Fruit fly (Drosophila melanogaster) whole organism, embryonic: Measurements from ENCODE around the gene CG17111.

Experiments
- Blimp-1 ChIP-seq: fragments of 200-800 bp; sonication (Bioruptor generic); optimal IDR thresholded peaks from 3 replicates; lab custom pipeline; 2018; ENCODE audit warnings: missing biosample characterization, missing genetic modification characterization, mild to moderate bottlenecking, moderate library complexity, missing genetic modification reagents
- CG10366 ChIP-seq: fragments of 200-800 bp; sonication (Bioruptor generic); IDR thresholded peaks from 2 replicates; pipeline ENCODE4 v1.3.6; 2022; ENCODE audit warnings: missing biosample characterization, missing genetic modification characterization
- CG10462 ChIP-seq: fragments of 200-800 bp; sonication (Bioruptor generic); optimal IDR thresholded peaks from 2 replicates; lab custom pipeline; 2016; ENCODE audit warnings: missing biosample characterization, missing genetic modification characterization
- CG11456 ChIP-seq: fragments of 200-800 bp; sonication (Bioruptor generic); IDR thresholded peaks from 3 replicates; pipeline ENCODE4 v1.3.6; 2022; ENCODE audit warnings: missing biosample characterization, missing genetic modification characterization
- CG11504 ChIP-seq: fragments of 200-800 bp; sonication (Bioruptor generic); optimal IDR thresholded peaks from 3 replicates; lab custom pipeline; 2019; ENCODE audit warnings: missing biosample characterization, mild to moderate bottlenecking, missing genetic modification characterization, moderate library complexity
- CG12659 ChIP-seq: fragments of 200-800 bp; sonication (Bioruptor generic); optimal IDR thresholded peaks from 3 replicates; lab custom pipeline; 2017; ENCODE audit warnings: mild to moderate bottlenecking, missing biosample characterization, missing genetic modification reagents, missing genetic modification characterization
- CG13894 ChIP-seq: fragments of 200-800 bp; sonication (Bioruptor generic); optimal IDR thresholded peaks from 3 replicates; lab custom pipeline; 2018; ENCODE audit warnings: missing biosample characterization, mild to moderate bottlenecking, missing genetic modification characterization, moderate library complexity
- CG14965 ChIP-seq: fragments of 200-800 bp; sonication (Bioruptor generic); optimal IDR thresholded peaks from 2 replicates; lab custom pipeline; 2016; ENCODE audit warnings: missing biosample characterization, missing genetic modification characterization, borderline replicate concordance
- CG15601 ChIP-seq: fragments of 200-800 bp; sonication (Bioruptor generic); optimal IDR thresholded peaks from 3 replicates; lab custom pipeline; 2019; ENCODE audit warnings: missing biosample characterization, mild to moderate bottlenecking, missing genetic modification characterization, moderate library complexity
- CG1602 ChIP-seq: fragments of 200-800 bp; sonication (Bioruptor generic); optimal IDR thresholded peaks from 3 replicates; lab custom pipeline; 2016; ENCODE audit warnings: missing biosample characterization, missing genetic modification characterization
- CG17359 ChIP-seq: fragments of 200-800 bp; sonication (Bioruptor generic); optimal IDR thresholded peaks from 3 replicates; lab custom pipeline; 2018; ENCODE audit warnings: missing biosample characterization, mild to moderate bottlenecking, missing genetic modification characterization, moderate library complexity
- CG18262 ChIP-seq: fragments of 200-800 bp; optimal IDR thresholded peaks from 3 replicates; lab custom pipeline; 2019; ENCODE audit warnings: missing biosample characterization, mild to moderate bottlenecking, missing genetic modification characterization, moderate library complexity
- CG18764 ChIP-seq: fragments of 200-800 bp; sonication (Bioruptor generic); optimal IDR thresholded peaks from 3 replicates; lab custom pipeline; 2016; ENCODE audit warnings: missing biosample characterization, missing genetic modification characterization
- CG2678 ChIP-seq: fragments of 200-800 bp; sonication (Bioruptor generic); optimal IDR thresholded peaks from 3 replicates; lab custom pipeline; 2019; ENCODE audit warnings: missing biosample characterization, mild to moderate bottlenecking, missing genetic modification characterization, moderate library complexity
- CG30403 ChIP-seq: fragments of 200-800 bp; sonication (Bioruptor generic); optimal IDR thresholded peaks from 3 replicates; lab custom pipeline; 2016; ENCODE audit warnings: missing biosample characterization, missing genetic modification characterization
- CG30431 ChIP-seq: fragments of 200-800 bp; sonication (Bioruptor generic); optimal IDR thresholded peaks from 2 replicates; lab custom pipeline; 2017; ENCODE audit warnings: missing biosample characterization, missing genetic modification characterization
- CG32532 ChIP-seq: fragments of 200-800 bp; sonication (Bioruptor generic); IDR thresholded peaks from 2 replicates; pipeline ENCODE4 v1.3.6; 2022; ENCODE audit warnings: missing biosample characterization, missing genetic modification characterization
- CG6272 ChIP-seq: fragments of 200-800 bp; sonication (Bioruptor generic); IDR thresholded peaks from 2 replicates; pipeline ENCODE4 v1.3.6; 2022; ENCODE audit warnings: missing biosample characterization, missing genetic modification characterization
- CG6765 ChIP-seq: fragments of 200-800 bp; sonication (Bioruptor generic); optimal IDR thresholded peaks from 3 replicates; lab custom pipeline; 2017; ENCODE audit warnings: missing biosample characterization, mild to moderate bottlenecking, missing genetic modification characterization
- CG7556 ChIP-seq: fragments of 200-800 bp; sonication (Bioruptor generic); optimal IDR thresholded peaks from 2 replicates; lab custom pipeline; 2017; ENCODE audit warnings: missing biosample characterization, mild to moderate bottlenecking, missing genetic modification characterization
- CG7786 ChIP-seq: fragments of 200-800 bp; sonication (Bioruptor generic); optimal IDR thresholded peaks from 2 replicates; lab custom pipeline; 2016; ENCODE audit warnings: missing biosample characterization, missing genetic modification characterization
- CG7987 ChIP-seq: fragments of 200-800 bp; sonication (Bioruptor generic); optimal IDR thresholded peaks from 2 replicates; lab custom pipeline; 2018; ENCODE audit warnings: missing biosample characterization, mild to moderate bottlenecking, missing genetic modification characterization, moderate library complexity
- CG8388 ChIP-seq: fragments of 200-800 bp; sonication (Bioruptor generic); optimal IDR thresholded peaks from 2 replicates; lab custom pipeline; 2019; ENCODE audit warnings: missing biosample characterization, mild to moderate bottlenecking, missing genetic modification characterization, moderate library complexity
- CG8478 ChIP-seq: fragments of >200 bp; optimal IDR thresholded peaks from 2 replicates; lab custom pipeline; 2018
- Dbx ChIP-seq: fragments of 200-800 bp; sonication (Bioruptor generic); IDR thresholded peaks from 3 replicates; pipeline ENCODE4 v1.3.6; 2022; ENCODE audit warnings: missing biosample characterization, missing genetic modification characterization
- Dll ChIP-seq: fragments of 200-800 bp; sonication (Bioruptor generic); IDR thresholded peaks from 4 replicates; pipeline ENCODE4 v1.3.6; 2022; ENCODE audit warnings: missing biosample characterization, missing genetic modification characterization; ENCODE audit not compliant: partially characterized antibody
- Hmr ChIP-seq: fragments of 200-800 bp; sonication (Bioruptor generic); optimal IDR thresholded peaks from 3 replicates; lab custom pipeline; 2017; ENCODE audit warnings: mild to moderate bottlenecking, missing biosample characterization, missing genetic modification reagents, missing genetic modification characterization
- Hr78 ChIP-seq, 2 experiments: fragments of 200-800 bp in 1 of 2; fragments of >200 bp in 1 of 2; sonication (Bioruptor generic) in 1 of 2; optimal IDR thresholded peaks; 2 replicates each; lab custom pipeline; 2017 to 2019; ENCODE audit warnings: missing biosample characterization in 2 of 2, missing genetic modification characterization in 2 of 2, mild to moderate bottlenecking in 1 of 2, moderate library complexity in 1 of 2
- Mad ChIP-seq: fragments of 200-800 bp; sonication (Bioruptor generic); optimal IDR thresholded peaks from 2 replicates; lab custom pipeline; 2016; ENCODE audit warnings: missing biosample characterization, missing genetic modification characterization
- Med ChIP-seq: fragments of 200-800 bp; sonication (Bioruptor generic); peaks from one replicate; lab custom pipeline; 2016; ENCODE audit warnings: missing biosample characterization, missing genetic modification characterization, mild to moderate bottlenecking, inconsistent platforms, moderate library complexity
- Nf-YA ChIP-seq: fragments of 200-800 bp; sonication (Bioruptor generic); IDR thresholded peaks from 2 replicates; pipeline ENCODE4 v1.3.6; 2022; ENCODE audit warnings: missing biosample characterization, missing genetic modification characterization
- Opbp ChIP-seq: fragments of 200-800 bp; sonication (Bioruptor generic); IDR thresholded peaks from 3 replicates; pipeline ENCODE4 v1.3.6; 2022; ENCODE audit warnings: missing biosample characterization, missing genetic modification characterization; ENCODE audit not compliant: partially characterized antibody
- br ChIP-seq: fragments of >200 bp; optimal IDR thresholded peaks from 2 replicates; lab custom pipeline; 2017
- dmrt99B ChIP-seq: fragments of 200-800 bp; sonication (Bioruptor generic); optimal IDR thresholded peaks from 2 replicates; lab custom pipeline; 2018; ENCODE audit warnings: missing biosample characterization, mild to moderate bottlenecking, missing genetic modification characterization, moderate library complexity
- exex ChIP-seq: fragments of 200-800 bp; sonication (Bioruptor generic); optimal IDR thresholded peaks from 4 replicates; lab custom pipeline; 2018; ENCODE audit warnings: missing biosample characterization, mild to moderate bottlenecking, missing genetic modification characterization, moderate library complexity
- eyg ChIP-seq: fragments of 200-800 bp; sonication (Bioruptor generic); optimal IDR thresholded peaks from 3 replicates; lab custom pipeline; 2016; ENCODE audit warnings: missing biosample characterization, missing genetic modification characterization
- fd64A ChIP-seq: fragments of 200-800 bp; sonication (Bioruptor generic); optimal IDR thresholded peaks from 3 replicates; lab custom pipeline; 2018; ENCODE audit warnings: missing biosample characterization, mild to moderate bottlenecking, missing genetic modification characterization
- gce ChIP-seq: fragments of 200-800 bp; sonication (Bioruptor generic); IDR thresholded peaks from 3 replicates; pipeline ENCODE4 v1.3.6; 2022; ENCODE audit warnings: missing biosample characterization, missing genetic modification characterization
- hth ChIP-seq: fragments of >200 bp; optimal IDR thresholded peaks from 2 replicates; lab custom pipeline; 2017; ENCODE audit warnings: inconsistent platforms
- luna ChIP-seq: fragments of 200-800 bp; sonication (Bioruptor generic); optimal IDR thresholded peaks from 2 replicates; lab custom pipeline; 2016; ENCODE audit warnings: missing biosample characterization, missing genetic modification characterization
- nau ChIP-seq: fragments of 200-800 bp; sonication (Bioruptor generic); optimal IDR thresholded peaks from 3 replicates; lab custom pipeline; 2017; ENCODE audit warnings: missing biosample characterization, mild to moderate bottlenecking, missing genetic modification characterization, missing genetic modification reagents
- nerfin-1 ChIP-seq: fragments of 200-800 bp; sonication (Bioruptor generic); optimal IDR thresholded peaks from 3 replicates; lab custom pipeline; 2019; ENCODE audit warnings: missing biosample characterization, mild to moderate bottlenecking, missing genetic modification characterization, moderate library complexity
- org-1 ChIP-seq: fragments of 200-800 bp; sonication (Bioruptor generic); optimal IDR thresholded peaks from 2 replicates; lab custom pipeline; 2017; ENCODE audit warnings: missing biosample characterization, missing genetic modification characterization
- pita ChIP-seq: fragments of 200-800 bp; sonication (Bioruptor generic); optimal IDR thresholded peaks from 2 replicates; lab custom pipeline; 2017; ENCODE audit warnings: missing biosample characterization, mild to moderate bottlenecking, missing genetic modification characterization
- repo ChIP-seq: fragments of 200-800 bp; sonication (Bioruptor generic); optimal IDR thresholded peaks from 2 replicates; lab custom pipeline; 2016; ENCODE audit warnings: missing biosample characterization, missing genetic modification characterization
- rib ChIP-seq: fragments of 200-800 bp; sonication (Bioruptor generic); IDR thresholded peaks from 2 replicates; pipeline ENCODE4 v1.3.6; 2022; ENCODE audit warnings: missing biosample characterization, missing genetic modification characterization
- slp2 ChIP-seq: fragments of 200-800 bp; sonication (Bioruptor generic); optimal IDR thresholded peaks from 2 replicates; lab custom pipeline; 2016; ENCODE audit warnings: missing biosample characterization, missing genetic modification characterization
- so ChIP-seq: fragments of 200-800 bp; sonication (Bioruptor generic); IDR thresholded peaks from 3 replicates; pipeline ENCODE4 v1.3.6; 2022; ENCODE audit warnings: missing biosample characterization, missing genetic modification characterization
- toy ChIP-seq: fragments of 200-800 bp; sonication (Bioruptor generic); IDR thresholded peaks from 2 replicates; pipeline ENCODE4 v1.3.6; 2022; ENCODE audit warnings: missing biosample characterization, missing genetic modification characterization
- wor ChIP-seq: fragments of 200-800 bp; sonication (Bioruptor generic); IDR thresholded peaks from 2 replicates; pipeline ENCODE4 v1.3.6; 2022; ENCODE audit warnings: missing biosample characterization, missing genetic modification characterization
- z ChIP-seq: fragments of 200-800 bp; sonication (Bioruptor generic); IDR thresholded peaks from 3 replicates; pipeline ENCODE4 v1.3.6; 2022; ENCODE audit warnings: missing biosample characterization, missing genetic modification characterization
- zfh1 ChIP-seq: fragments of 200-800 bp; sonication (Bioruptor generic); IDR thresholded peaks from 3 replicates; pipeline ENCODE4 v1.3.6; 2022; ENCODE audit warnings: missing biosample characterization, missing genetic modification characterization

CG17111 gene

dm6 chr3R:23048690-23049118 is 18.4 kb downstream of the CG17111 start (continued):
- TF ChIP-seq CG12659 (GFP tag; lab: Kevin White, UChicago) = peak; percentile 77
- no peak for TF ChIP-seq CG18764 (GFP tag; lab: Kevin White, UChicago)
- TF ChIP-seq eyg (GFP tag; lab: Kevin White, UChicago) = peak; percentile 26
- TF ChIP-seq zfh1 (GFP tag; lab: Robert Waterston, UW) = no peak
- TF ChIP-seq Hmr (GFP tag; lab: Kevin White, UChicago) = peak; percentile 71
- peak; percentile 71 for TF ChIP-seq Med
- TF ChIP-seq wor (GFP tag; lab: Robert Waterston, UW) = peak; percentile 77
- TF ChIP-seq CG17359 = peak; percentile 81
- peak; percentile 60 for TF ChIP-seq CG32532 (GFP tag; lab: Robert Waterston, UW)
- TF ChIP-seq CG2678 (tag; lab: Kevin White, UChicago) = peak; percentile 88
- TF ChIP-seq CG7556 (GFP tag; lab: Kevin White, UChicago) = peak; percentile 84
- TF ChIP-seq Hr78 (GFP tag; optimal IDR thresholded peaks at IDR 0.05; lab: Kevin White, UChicago) = peak in 1 of 2 experiments; percentile 78
- TF ChIP-seq CG1602 (GFP tag; lab: Kevin White, UChicago) = peak; percentile 48
- no peak for TF ChIP-seq CG7987 (GFP tag; lab: Kevin White, UChicago)
- TF ChIP-seq CG18262 = peak; percentile 85
- TF ChIP-seq nerfin-1 = peak; percentile 81
- no peak for TF ChIP-seq CG14965 (GFP tag; lab: Kevin White, UChicago)
- no peak for TF ChIP-seq CG11456 (GFP tag; lab: Robert Waterston, UW)
- no peak for TF ChIP-seq pita (GFP tag; lab: Kevin White, UChicago)
- no peak for TF ChIP-seq br (lab: Kevin White, UChicago)
- TF ChIP-seq slp2 (GFP tag; lab: Kevin White, UChicago) = peak; percentile 46
- TF ChIP-seq CG8388 (GFP tag; lab: Kevin White, UChicago) = peak; percentile 84
- no peak for TF ChIP-seq Dll (GFP tag; lab: Robert Waterston, UW)
- TF ChIP-seq dmrt99B (tag; lab: Kevin White, UChicago) = peak; percentile 92
- TF ChIP-seq CG30403 (GFP tag; lab: Kevin White, UChicago) = peak; percentile 82
- TF ChIP-seq nau = peak; percentile 71
- TF ChIP-seq exex (tag; lab: Kevin White, UChicago) = peak; percentile 7
- no peak for TF ChIP-seq CG13894 (tag; lab: Kevin White, UChicago)
- TF ChIP-seq CG6765 (GFP tag; lab: Kevin White, UChicago) = no peak
- no peak for TF ChIP-seq gce
- peak; percentile 36 for TF ChIP-seq Mad
- no peak for TF ChIP-seq Opbp (GFP tag; lab: Robert Waterston, UW)
- TF ChIP-seq toy (GFP tag; lab: Robert Waterston, UW) = no peak
- TF ChIP-seq Blimp-1 (GFP tag; lab: Kevin White, UChicago) = peak; percentile 80
- peak; percentile 89 for TF ChIP-seq CG11504 (tag; lab: Kevin White, UChicago)
- peak; percentile 37 for TF ChIP-seq CG30431
- no peak; the same call in 1 of the 2 replicates for TF ChIP-seq CG6272 (GFP tag; lab: Robert Waterston, UW)
- peak; percentile 63 for TF ChIP-seq org-1 (GFP tag; lab: Kevin White, UChicago)
- no peak for TF ChIP-seq Nf-YA (GFP tag; lab: Robert Waterston, UW)
- no peak for TF ChIP-seq fd64A (GFP tag; lab: Kevin White, UChicago)
- peak; percentile 14 for TF ChIP-seq repo
- TF ChIP-seq CG10462 (GFP tag; lab: Kevin White, UChicago) = peak; percentile 44
- peak; percentile 33; the same call in 1 of the 2 replicates for TF ChIP-seq CG10366 (GFP tag; lab: Robert Waterston, UW)
- no peak for TF ChIP-seq Dbx
- TF ChIP-seq z (GFP tag; lab: Robert Waterston, UW) = peak; percentile 90
- no peak for TF ChIP-seq hth (lab: Kevin White, UChicago)
- TF ChIP-seq so (GFP tag; lab: Robert Waterston, UW) = peak; percentile 57; the same call in 1 of the 3 replicates
- TF ChIP-seq CG7786 (GFP tag; lab: Kevin White, UChicago) = peak; percentile 19
- TF ChIP-seq luna (GFP tag; lab: Kevin White, UChicago) = no peak
- TF ChIP-seq rib (GFP tag; lab: Robert Waterston, UW) = no peak
- TF ChIP-seq CG8478 (lab: Kevin White, UChicago) = no peak
- TF ChIP-seq CG15601 (tag; lab: Kevin White, UChicago) = peak; percentile 76
